Fruit fly (Drosophila melanogaster) whole organism, embryonic: ENCODE measurements around the gene Cyp4d14.
A peak's percentile ranks its signal among the peaks of the same experiment; 100 is the strongest.

Source experiments
- Abd-B ChIP-seq: fragments of 200-800 bp; sonication (Bioruptor generic); optimal IDR thresholded peaks from 2 replicates; lab custom pipeline; 2018; ENCODE audit warnings: missing biosample characterization, mild to moderate bottlenecking, missing genetic modification characterization, moderate library complexity
- B-H2 ChIP-seq: fragments of 200-800 bp; sonication (Bioruptor generic); optimal IDR thresholded peaks from 2 replicates; lab custom pipeline; 2018; ENCODE audit warnings: missing biosample characterization, mild to moderate bottlenecking, missing genetic modification characterization
- CG1024 ChIP-seq: fragments of 200-800 bp; sonication (Bioruptor generic); IDR thresholded peaks from 2 replicates; pipeline ENCODE4 v1.3.6; 2022; ENCODE audit warnings: missing biosample characterization, missing genetic modification characterization
- CG10979 ChIP-seq: fragments of 200-800 bp; sonication (Bioruptor generic); optimal IDR thresholded peaks from 2 replicates; lab custom pipeline; 2018; ENCODE audit warnings: missing biosample characterization, mild to moderate bottlenecking, missing genetic modification characterization, moderate library complexity
- CG11504 ChIP-seq: fragments of 200-800 bp; sonication (Bioruptor generic); optimal IDR thresholded peaks from 3 replicates; lab custom pipeline; 2019; ENCODE audit warnings: missing biosample characterization, mild to moderate bottlenecking, missing genetic modification characterization, moderate library complexity
- CG12299 ChIP-seq: fragments of 200-800 bp; sonication (Bioruptor generic); optimal IDR thresholded peaks from 2 replicates; lab custom pipeline; 2018; ENCODE audit warnings: missing biosample characterization, mild to moderate bottlenecking, missing genetic modification characterization
- CG15073 ChIP-seq: fragments of 200-800 bp; sonication (Bioruptor generic); optimal IDR thresholded peaks from 2 replicates; lab custom pipeline; 2016; ENCODE audit warnings: missing biosample characterization, missing genetic modification characterization
- CG1603 ChIP-seq: fragments of 200-800 bp; sonication (Bioruptor generic); optimal IDR thresholded peaks from 2 replicates; lab custom pipeline; 2019; ENCODE audit warnings: missing biosample characterization, mild to moderate bottlenecking, missing genetic modification characterization, moderate library complexity
- CG17328 ChIP-seq: fragments of 200-800 bp; sonication (Bioruptor generic); IDR thresholded peaks from 2 replicates; pipeline ENCODE4 v1.3.6; 2022; ENCODE audit warnings: missing biosample characterization, missing genetic modification characterization
- CG17359 ChIP-seq: fragments of 200-800 bp; sonication (Bioruptor generic); optimal IDR thresholded peaks from 3 replicates; lab custom pipeline; 2018; ENCODE audit warnings: missing biosample characterization, mild to moderate bottlenecking, missing genetic modification characterization, moderate library complexity
- CG17361 ChIP-seq: fragments of 200-800 bp; sonication (Bioruptor generic); IDR thresholded peaks from 3 replicates; pipeline ENCODE4 v1.3.6; 2022; ENCODE audit warnings: missing biosample characterization, missing genetic modification characterization
- CG1832 ChIP-seq: fragments of 200-800 bp; sonication (Bioruptor generic); optimal IDR thresholded peaks from 2 replicates; lab custom pipeline; 2017; ENCODE audit warnings: missing biosample characterization, mild to moderate bottlenecking, missing genetic modification characterization, inconsistent platforms
- CG18599 ChIP-seq: fragments of 200-800 bp; sonication (Bioruptor generic); optimal IDR thresholded peaks from 3 replicates; lab custom pipeline; 2017; ENCODE audit warnings: missing biosample characterization, missing genetic modification characterization, mild to moderate bottlenecking, moderate library complexity, missing genetic modification reagents
- CG18619 ChIP-seq: fragments of 200-800 bp; sonication (Bioruptor generic); optimal IDR thresholded peaks from 3 replicates; lab custom pipeline; 2017; ENCODE audit warnings: missing biosample characterization, mild to moderate bottlenecking, missing genetic modification characterization
- CG2199 ChIP-seq: fragments of 200-800 bp; sonication (Bioruptor generic); IDR thresholded peaks from 3 replicates; pipeline ENCODE4 v1.3.6; 2022; ENCODE audit warnings: missing biosample characterization, missing genetic modification characterization
- CG2678 ChIP-seq: fragments of 200-800 bp; sonication (Bioruptor generic); optimal IDR thresholded peaks from 3 replicates; lab custom pipeline; 2019; ENCODE audit warnings: missing biosample characterization, mild to moderate bottlenecking, missing genetic modification characterization, moderate library complexity
- CG2712 ChIP-seq: fragments of 200-800 bp; optimal IDR thresholded peaks from 3 replicates; lab custom pipeline; 2019; ENCODE audit warnings: missing biosample characterization, mild to moderate bottlenecking, missing genetic modification characterization, moderate library complexity
- CG31441 ChIP-seq: fragments of 200-800 bp; sonication (Bioruptor generic); IDR thresholded peaks from 2 replicates; pipeline ENCODE4 v1.3.6; 2022; ENCODE audit warnings: missing biosample characterization, missing genetic modification characterization
- CG33213 ChIP-seq: fragments of 200-800 bp; sonication (Bioruptor generic); optimal IDR thresholded peaks from 3 replicates; lab custom pipeline; 2016; ENCODE audit warnings: missing biosample characterization, missing genetic modification characterization
- CG33557 ChIP-seq: fragments of 200-800 bp; sonication (Bioruptor generic); optimal IDR thresholded peaks from 2 replicates; lab custom pipeline; 2019; ENCODE audit warnings: missing biosample characterization, mild to moderate bottlenecking, missing genetic modification characterization, moderate library complexity
- CG7839 ChIP-seq: fragments of 200-800 bp; sonication (Bioruptor generic); optimal IDR thresholded peaks from 3 replicates; lab custom pipeline; 2018; ENCODE audit warnings: missing biosample characterization, mild to moderate bottlenecking, missing genetic modification characterization, moderate library complexity
- CG9609 ChIP-seq: fragments of 200-800 bp; sonication (Bioruptor generic); optimal IDR thresholded peaks from 3 replicates; lab custom pipeline; 2016; ENCODE audit warnings: missing biosample characterization, missing genetic modification characterization
- Elba2 ChIP-seq: fragments of 200-800 bp; sonication (Bioruptor generic); optimal IDR thresholded peaks from 3 replicates; lab custom pipeline; 2016; ENCODE audit warnings: missing biosample characterization, missing genetic modification characterization
- GATAe ChIP-seq: fragments of 200-800 bp; sonication (Bioruptor generic); conservative IDR thresholded peaks from 2 replicates; pipeline ENCODE4 v1.3.6; 2022; ENCODE audit warnings: missing biosample characterization, missing genetic modification characterization
- HLH54F ChIP-seq: fragments of 200-800 bp; sonication (Bioruptor generic); optimal IDR thresholded peaks from 3 replicates; lab custom pipeline; 2016; ENCODE audit warnings: missing biosample characterization, missing genetic modification characterization
- Mrtf ChIP-seq: fragments of 200-800 bp; sonication (Bioruptor generic); IDR thresholded peaks from 3 replicates; pipeline ENCODE4 v1.3.6; 2022; ENCODE audit warnings: missing biosample characterization, missing genetic modification characterization
- Neu2 ChIP-seq: fragments of 200-800 bp; sonication (Bioruptor generic); optimal IDR thresholded peaks from 3 replicates; lab custom pipeline; 2016; ENCODE audit warnings: missing biosample characterization, missing genetic modification characterization, borderline replicate concordance
- Pdp1 ChIP-seq, 2 experiments: fragments of 200-800 bp; sonication (Bioruptor generic); optimal IDR thresholded peaks; 3 replicates each; lab custom pipeline; 2016; ENCODE audit warnings: missing biosample characterization in 2 of 2, missing genetic modification characterization in 2 of 2, mild to moderate bottlenecking in 1 of 2, moderate library complexity in 1 of 2
- amos ChIP-seq: fragments of 200-800 bp; sonication (Bioruptor generic); IDR thresholded peaks from 2 replicates; pipeline ENCODE4 v1.3.6; 2022; ENCODE audit warnings: missing biosample characterization, missing genetic modification characterization; ENCODE audit not compliant: partially characterized antibody
- disco-r ChIP-seq: fragments of 200-800 bp; sonication (Bioruptor generic); optimal IDR thresholded peaks from 2 replicates; lab custom pipeline; 2016; ENCODE audit warnings: missing biosample characterization, missing genetic modification characterization
- esg ChIP-seq: fragments of 200-800 bp; sonication (Bioruptor generic); conservative IDR thresholded peaks from 2 replicates; pipeline ENCODE4 v1.3.6; 2022; ENCODE audit warnings: missing biosample characterization, missing genetic modification characterization
- gce ChIP-seq: fragments of 200-800 bp; sonication (Bioruptor generic); IDR thresholded peaks from 3 replicates; pipeline ENCODE4 v1.3.6; 2022; ENCODE audit warnings: missing biosample characterization, missing genetic modification characterization
- hkb ChIP-seq, 2 experiments: fragments of 200-800 bp in 1 of 2; fragments of >200 bp in 1 of 2; sonication (Bioruptor generic) in 1 of 2; IDR thresholded peaks in 1 of 2; optimal IDR thresholded peaks in 1 of 2; 2 replicates each; pipeline versions ENCODE4 v1.3.6 to Lab custom; 2017 to 2022; ENCODE audit warnings: missing biosample characterization in 1 of 2, missing genetic modification characterization in 1 of 2
- insv ChIP-seq, 2 experiments: fragments of 200-800 bp; sonication (Bioruptor generic); optimal IDR thresholded peaks; 3 replicates each; lab custom pipeline; 2016 to 2018; ENCODE audit warnings: missing biosample characterization in 2 of 2, missing genetic modification characterization in 2 of 2
- kay ChIP-seq: fragments of 200-800 bp; sonication (Bioruptor generic); optimal IDR thresholded peaks from 2 replicates; lab custom pipeline; 2016; ENCODE audit warnings: missing biosample characterization, missing genetic modification characterization
- lbe ChIP-seq: fragments of 200-800 bp; sonication (Bioruptor generic); optimal IDR thresholded peaks from 2 replicates; lab custom pipeline; 2016; ENCODE audit warnings: missing biosample characterization, mild to moderate bottlenecking, missing genetic modification characterization
- org-1 ChIP-seq: fragments of 200-800 bp; sonication (Bioruptor generic); optimal IDR thresholded peaks from 2 replicates; lab custom pipeline; 2017; ENCODE audit warnings: missing biosample characterization, missing genetic modification characterization
- pb ChIP-seq: fragments of 200-800 bp; sonication (Bioruptor generic); optimal IDR thresholded peaks from 3 replicates; lab custom pipeline; 2016; ENCODE audit warnings: missing biosample characterization, missing genetic modification characterization
- prd ChIP-seq, 3 experiments: fragments of >200 bp in 2 of 3; fragments of 200-800 bp in 1 of 3; sonication (Bioruptor generic) in 1 of 3; optimal IDR thresholded peaks in 2 of 3; IDR thresholded peaks in 1 of 3; 2 replicates in 2 of 3; 3 replicates in 1 of 3; pipeline versions ENCODE4 v1.3.6 to Lab custom; 2017 to 2022; ENCODE audit warnings: missing biosample characterization in 1 of 3, missing genetic modification characterization in 1 of 3
- sens ChIP-seq: fragments of 200-800 bp; sonication (Bioruptor generic); peaks from one replicate; lab custom pipeline; 2016; ENCODE audit warnings: missing biosample characterization, missing genetic modification characterization
- slp2 ChIP-seq: fragments of 200-800 bp; sonication (Bioruptor generic); optimal IDR thresholded peaks from 2 replicates; lab custom pipeline; 2016; ENCODE audit warnings: missing biosample characterization, missing genetic modification characterization
- tgo ChIP-seq: fragments of 200-800 bp; sonication (Bioruptor generic); IDR thresholded peaks from 3 replicates; pipeline ENCODE4 v1.3.6; 2022; ENCODE audit warnings: missing biosample characterization, missing genetic modification characterization
- ttk ChIP-seq: fragments of 200-800 bp; sonication (Bioruptor generic); IDR thresholded peaks from 2 replicates; pipeline ENCODE4 v2.1.2; 2022; ENCODE audit warnings: missing biosample characterization, missing genetic modification characterization
- unpg ChIP-seq: fragments of 200-800 bp; sonication (Bioruptor generic); optimal IDR thresholded peaks from 3 replicates; lab custom pipeline; 2018; ENCODE audit warnings: missing biosample characterization, mild to moderate bottlenecking, missing genetic modification characterization, moderate library complexity
- zen ChIP-seq: fragments of 200-800 bp; sonication (Bioruptor generic); optimal IDR thresholded peaks from 3 replicates; lab custom pipeline; 2018; ENCODE audit warnings: missing biosample characterization, mild to moderate bottlenecking, missing genetic modification characterization, moderate library complexity

Cyp4d14 gene

dm6 chrX:2222181-2222790, 47.2 kb upstream of the Cyp4d14 start, which contains the start of gene Vinc (continued):
- TF ChIP-seq esg (GFP tag; lab: Robert Waterston, UW): peak; percentile 83
- TF ChIP-seq CG17361 (GFP tag; lab: Robert Waterston, UW): peak; percentile 94
- TF ChIP-seq, all 482 proteins: peak for 393

dm6 chrX:2221598-2221997, 46.5 kb upstream of the Cyp4d14 start:
- TF ChIP-seq CG31441 (GFP tag; lab: Robert Waterston, UW) (no peak), insv (GFP tag; optimal IDR thresholded peaks at IDR 0.05; lab: Kevin White, UChicago) (peak; percentile 57 to 95), CG18619 (GFP tag; lab: Kevin White, UChicago) (no peak), CG33213 (GFP tag; lab: Kevin White, UChicago) (no peak), Elba2 (GFP tag; lab: Kevin White, UChicago) (peak; percentile 61), Pdp1 (GFP tag; optimal IDR thresholded peaks at IDR 0.05; lab: Kevin White, UChicago) (no peak), CG1832 (no peak), kay (GFP tag; lab: Kevin White, UChicago) (no peak), Mrtf (GFP tag; lab: Robert Waterston, UW) (no peak), zen (tag; lab: Kevin White, UChicago) (peak; percentile 18), CG2199 (GFP tag; lab: Robert Waterston, UW) (no peak), CG1024 (no peak), org-1 (GFP tag; lab: Kevin White, UChicago) (no peak), CG15073 (no peak), Neu2 (GFP tag; lab: Kevin White, UChicago) (no peak), CG11504 (tag; lab: Kevin White, UChicago) (peak; percentile 41), disco-r (no peak)
- TF ChIP-seq, all 482 proteins: peak for 4

- no peak for TF ChIP-seq Pdp1 (GFP tag; optimal IDR thresholded peaks at IDR 0.05; lab: Kevin White, UChicago)
- TF ChIP-seq CG31441 (GFP tag; lab: Robert Waterston, UW): 0 out of 2 replicates have a peak, but pooled peaks have one; percentile 22
- no peak for TF ChIP-seq lbe (GFP tag; lab: Kevin White, UChicago)
- no peak for TF ChIP-seq GATAe (GFP tag; lab: Robert Waterston, UW)
- 0 out of 2 replicates have a peak, but pooled peaks have one; percentile 21 for TF ChIP-seq CG17328 (GFP tag; lab: Robert Waterston, UW)
- 0 out of 2 replicates have a peak, but pooled peaks have one; percentile 7 for TF ChIP-seq ttk
- TF ChIP-seq HLH54F: no peak
- no peak for TF ChIP-seq CG33557
- no peak for TF ChIP-seq amos (GFP tag; lab: Robert Waterston, UW)
- no peak for TF ChIP-seq gce
- TF ChIP-seq CG9609 (GFP tag; lab: Kevin White, UChicago): no peak
- TF ChIP-seq CG1603 (tag; lab: Kevin White, UChicago): peak; percentile 41
- TF ChIP-seq prd (optimal IDR thresholded peaks at IDR 0.05; lab: Kevin White, UChicago): no peak
- TF ChIP-seq prd (GFP tag; IDR thresholded peaks at IDR 0.05; lab: Robert Waterston, UW): peak; percentile 30; the same call in 1 of the 3 replicates
- no peak for TF ChIP-seq Abd-B (GFP tag; lab: Kevin White, UChicago)
- TF ChIP-seq sens: peak; percentile 79
- no peak for TF ChIP-seq tgo
- no peak for TF ChIP-seq slp2 (GFP tag; lab: Kevin White, UChicago)
- no peak for TF ChIP-seq pb
- TF ChIP-seq CG12299 (tag; lab: Kevin White, UChicago): no peak
- TF ChIP-seq CG10979 (tag; lab: Kevin White, UChicago): peak; percentile 41
- TF ChIP-seq CG18599 (GFP tag; lab: Kevin White, UChicago): no peak
- peak; percentile 22 for TF ChIP-seq CG7839 (tag; lab: Kevin White, UChicago)
- TF ChIP-seq B-H2 (GFP tag; lab: Kevin White, UChicago): no peak
- peak; percentile 9 for TF ChIP-seq unpg (GFP tag; lab: Kevin White, UChicago)
- no peak for TF ChIP-seq CG17359
- peak; percentile 22 for TF ChIP-seq CG2678 (tag; lab: Kevin White, UChicago)
- peak; percentile 7 for TF ChIP-seq CG2712 (tag; lab: Kevin White, UChicago)
- TF ChIP-seq CG18619 (GFP tag; lab: Kevin White, UChicago): no peak
- TF ChIP-seq hkb (optimal IDR thresholded peaks at IDR 0.05; lab: Kevin White, UChicago): no peak
- 0 out of 2 replicates have a peak, but pooled peaks have one; percentile 9 for TF ChIP-seq hkb (GFP tag; IDR thresholded peaks at IDR 0.05; lab: Robert Waterston, UW)
Measured at dm6 chrX:2219899-2220298, 44.8 kb upstream of the Cyp4d14 start.
